Worm (Caenorhabditis elegans): ENCODE measurements around the gene ZK105.8.
A peak's percentile ranks its signal among the peaks of the same experiment; 100 is the strongest.

The ZK105.8 gene

ce11 chrV:7723967-7724544 is at the start of gene ZK105.8, which contains the start of gene ZK105.6:
TSS of gene ZK105.8 (plus strand) at chrV:7724494.
TSS of gene ZK105.6 (minus strand) at chrV:7724067.
- TF ChIP-seq pbrm-1 (GFP tag; IDR thresholded peaks at IDR 0.05), result no peak
- TF ChIP-seq hsf-1 (GFP tag; IDR thresholded peaks at IDR 0.05), result no peak
- TF ChIP-seq somi-1 (GFP tag; optimal IDR thresholded peaks at IDR 0.05), result no peak
- no peak for TF ChIP-seq nfya-1 (tag; optimal IDR thresholded peaks at IDR 0.05; ENCODE audit: borderline replicate concordance, insufficient read depth)
- no peak for TF ChIP-seq F55B11.4 (tag; optimal IDR thresholded peaks at IDR 0.05; ENCODE audit: borderline replicate concordance, insufficient read depth)
- TF ChIP-seq nhr-27 (tag; optimal IDR thresholded peaks at IDR 0.05), result no peak
- no peak for TF ChIP-seq ztf-26 (tag; optimal IDR thresholded peaks at IDR 0.05)

ce11 chrV:7675904-7676303 is 48.4 kb upstream of the ZK105.8 start, which contains the start of gene C12D5.3:
TSS of gene C12D5.3 (plus strand) at chrV:7676204.
- no peak for TF ChIP-seq F39B2.1 (GFP tag; IDR thresholded peaks at IDR 0.05)
- no peak for TF ChIP-seq ztf-28 (GFP tag; IDR thresholded peaks at IDR 0.05)
- no peak for TF ChIP-seq sdz-38 (tag; optimal IDR thresholded peaks at IDR 0.05)
- no peak for TF ChIP-seq Y53F4B.3 (GFP tag; IDR thresholded peaks at IDR 0.05)
- TF ChIP-seq F22D6.2 (tag; optimal IDR thresholded peaks at IDR 0.05), result no peak
- no peak for TF ChIP-seq lsl-1 (GFP tag; optimal IDR thresholded peaks at IDR 0.05)
- no peak for TF ChIP-seq ztf-26 (tag; optimal IDR thresholded peaks at IDR 0.05)
- TF ChIP-seq hmg-20 (GFP tag; IDR thresholded peaks at IDR 0.05), result no peak
- TF ChIP-seq B0019.2 (GFP tag; conservative IDR thresholded peaks at IDR 0.05), result no peak
- TF ChIP-seq repo-1 (tag; optimal IDR thresholded peaks at IDR 0.05), result no peak
- no peak for TF ChIP-seq nfya-2 (GFP tag; IDR thresholded peaks at IDR 0.05)
- no peak for TF ChIP-seq sea-2 (GFP tag; IDR thresholded peaks at IDR 0.05)
- TF ChIP-seq aptf-3 (GFP tag; IDR thresholded peaks at IDR 0.05), result no peak
- TF ChIP-seq zim-3 (tag; optimal IDR thresholded peaks at IDR 0.05), result no peak
- TF ChIP-seq B0336.3 (GFP tag; IDR thresholded peaks at IDR 0.05), result no peak
- no peak for TF ChIP-seq snpc-1.1 (tag; optimal IDR thresholded peaks at IDR 0.05; ENCODE audit: insufficient read depth)
- TF ChIP-seq K11D2.4 (GFP tag; IDR thresholded peaks at IDR 0.05), result no peak

- TF ChIP-seq rpc-1 (optimal IDR thresholded peaks at IDR 0.05), result no peak
- TF ChIP-seq rpc-1 (tag; optimal IDR thresholded peaks at IDR 0.05), result no peak
- TF ChIP-seq sdz-38 (tag; optimal IDR thresholded peaks at IDR 0.05), result no peak
- TF ChIP-seq tbx-9 (tag; optimal IDR thresholded peaks at IDR 0.05; ENCODE audit: borderline replicate concordance), result no peak
- TF ChIP-seq F23B12.7 (tag; optimal IDR thresholded peaks at IDR 0.05; ENCODE audit: insufficient read depth), result peak; percentile 33
- TF ChIP-seq cebp-1 (GFP tag; IDR thresholded peaks at IDR 0.05), result no peak
- no peak for TF ChIP-seq cebp-1 (tag; optimal IDR thresholded peaks at IDR 0.05)
- TF ChIP-seq T26A5.8 (tag; optimal IDR thresholded peaks at IDR 0.05), result no peak
- TF ChIP-seq attf-5 (GFP tag; optimal IDR thresholded peaks at IDR 0.05), result peak; percentile 47
- no peak for TF ChIP-seq B0336.3 (GFP tag; IDR thresholded peaks at IDR 0.05)
- peak; percentile 30 for TF ChIP-seq nhr-80 (tag; optimal IDR thresholded peaks at IDR 0.05)
These were observed 42.9 kb upstream of the ZK105.8 start, which contains the start of gene cyp-33A1 for ce11 chrV:7681388-7681787. TSS of gene cyp-33A1 (minus strand) at chrV:7681459.

- TF ChIP-seq ceh-100 (GFP tag; IDR thresholded peaks at IDR 0.05) (no peak), D2030.7 (GFP tag; IDR thresholded peaks at IDR 0.05) (no peak), hlh-26 (GFP tag; conservative IDR thresholded peaks at IDR 0.05) (no peak), ztf-25 (GFP tag; IDR thresholded peaks at IDR 0.05) (no peak), dox-1 (GFP tag; IDR thresholded peaks at IDR 0.05) (no peak), T26A5.8 (tag; optimal IDR thresholded peaks at IDR 0.05) (no peak)
These were observed 40.2 kb upstream of the ZK105.8 start, which contains the start of gene sre-11 for ce11 chrV:7683907-7684655. TSS of gene sre-11 (minus strand) at chrV:7683957.
